Fruit fly (Drosophila melanogaster) whole organism, embryonic: ENCODE results near the gene Sf3b3.

Source experiments
- Ada2b ChIP-seq: fragments of 200-800 bp; sonication (Bioruptor generic); IDR thresholded peaks from 2 replicates; pipeline ENCODE4 v1.3.6; 2022; ENCODE audit warnings: missing biosample characterization, missing genetic modification characterization
- Antp ChIP-seq: fragments of 200-800 bp; sonication (Bioruptor generic); optimal IDR thresholded peaks from 3 replicates; lab custom pipeline; 2016; ENCODE audit warnings: missing biosample characterization, missing genetic modification characterization
- BEAF-32 ChIP-seq: fragments of 200-800 bp; sonication (Bioruptor generic); optimal IDR thresholded peaks from 3 replicates; lab custom pipeline; 2017; ENCODE audit warnings: missing biosample characterization, missing genetic modification characterization, mild to moderate bottlenecking, moderate library complexity, missing genetic modification reagents
- CG10321 ChIP-seq: fragments of 200-800 bp; sonication (Bioruptor generic); IDR thresholded peaks from 2 replicates; pipeline ENCODE4 v1.3.6; 2022; ENCODE audit warnings: missing biosample characterization, missing genetic modification characterization
- CG10654 ChIP-seq: fragments of 200-800 bp; sonication (Bioruptor generic); optimal IDR thresholded peaks from 2 replicates; lab custom pipeline; 2016; ENCODE audit warnings: missing biosample characterization, missing genetic modification characterization
- CG11695 ChIP-seq: fragments of 200-800 bp; sonication (Bioruptor generic); IDR thresholded peaks from 3 replicates; pipeline ENCODE4 v1.3.6; 2022; ENCODE audit warnings: missing biosample characterization, missing genetic modification characterization
- CG11696 ChIP-seq: fragments of 200-800 bp; sonication (Bioruptor generic); IDR thresholded peaks from 2 replicates; pipeline ENCODE4 v1.3.6; 2022; ENCODE audit warnings: missing biosample characterization, missing genetic modification characterization
- CG12104 ChIP-seq: fragments of 200-800 bp; sonication (Bioruptor generic); optimal IDR thresholded peaks from 3 replicates; lab custom pipeline; 2016; ENCODE audit warnings: missing biosample characterization, missing genetic modification characterization
- CG12299 ChIP-seq: fragments of 200-800 bp; sonication (Bioruptor generic); optimal IDR thresholded peaks from 2 replicates; lab custom pipeline; 2018; ENCODE audit warnings: missing biosample characterization, mild to moderate bottlenecking, missing genetic modification characterization
- CG12942 ChIP-seq: fragments of 200-800 bp; sonication (Bioruptor generic); optimal IDR thresholded peaks from 3 replicates; lab custom pipeline; 2016; ENCODE audit warnings: missing biosample characterization, missing genetic modification characterization
- CG13296 ChIP-seq: fragments of 200-800 bp; sonication (Bioruptor generic); optimal IDR thresholded peaks from 3 replicates; lab custom pipeline; 2018; ENCODE audit warnings: missing biosample characterization, mild to moderate bottlenecking, missing genetic modification characterization
- CG14667 ChIP-seq: fragments of 200-800 bp; sonication (Bioruptor generic); IDR thresholded peaks from 2 replicates; pipeline ENCODE4 v1.3.6; 2022; ENCODE audit warnings: missing biosample characterization, missing genetic modification characterization
- CG14860 ChIP-seq: fragments of 200-800 bp; sonication (Bioruptor generic); IDR thresholded peaks from 3 replicates; pipeline ENCODE4 v1.3.6; 2022; ENCODE audit warnings: missing biosample characterization, missing genetic modification characterization; ENCODE audit not compliant: partially characterized antibody
- CG16779 ChIP-seq: fragments of 200-800 bp; sonication (Bioruptor generic); IDR thresholded peaks from 2 replicates; pipeline ENCODE4 v1.3.6; 2022; ENCODE audit warnings: missing biosample characterization, missing genetic modification characterization
- CG16813 ChIP-seq: fragments of 200-800 bp; sonication (Bioruptor generic); IDR thresholded peaks from 3 replicates; pipeline ENCODE4 v1.3.6; 2022; ENCODE audit warnings: missing biosample characterization, missing genetic modification characterization; ENCODE audit not compliant: partially characterized antibody
- CG17361 ChIP-seq: fragments of 200-800 bp; sonication (Bioruptor generic); IDR thresholded peaks from 3 replicates; pipeline ENCODE4 v1.3.6; 2022; ENCODE audit warnings: missing biosample characterization, missing genetic modification characterization
- CG33213 ChIP-seq: fragments of 200-800 bp; sonication (Bioruptor generic); optimal IDR thresholded peaks from 3 replicates; lab custom pipeline; 2016; ENCODE audit warnings: missing biosample characterization, missing genetic modification characterization
- CG43689 ChIP-seq: fragments of 200-800 bp; sonication (Bioruptor generic); IDR thresholded peaks from 2 replicates; pipeline ENCODE4 v1.3.6; 2022; ENCODE audit warnings: missing biosample characterization, missing genetic modification characterization
- CG5953 ChIP-seq: fragments of 200-800 bp; sonication (Bioruptor generic); IDR thresholded peaks from 2 replicates; pipeline ENCODE4 v1.3.6; 2022; ENCODE audit warnings: missing biosample characterization, missing genetic modification characterization
- CG7372 ChIP-seq: fragments of 200-800 bp; sonication (Bioruptor generic); IDR thresholded peaks from 2 replicates; pipeline ENCODE4 v1.3.6; 2022; ENCODE audit warnings: missing biosample characterization, missing genetic modification characterization
- CG7745 ChIP-seq: fragments of 200-800 bp; sonication (Bioruptor generic); optimal IDR thresholded peaks from 2 replicates; lab custom pipeline; 2018; ENCODE audit warnings: missing biosample characterization, mild to moderate bottlenecking, missing genetic modification characterization, moderate library complexity
- Dip3 ChIP-seq: fragments of 200-800 bp; sonication (Bioruptor generic); optimal IDR thresholded peaks from 3 replicates; lab custom pipeline; 2016; ENCODE audit warnings: missing biosample characterization, missing genetic modification characterization
- Dp ChIP-seq: fragments of 200-800 bp; sonication (Bioruptor generic); optimal IDR thresholded peaks from 2 replicates; lab custom pipeline; 2018; ENCODE audit warnings: missing biosample characterization, mild to moderate bottlenecking, missing genetic modification characterization, moderate library complexity
- Elba2 ChIP-seq: fragments of 200-800 bp; sonication (Bioruptor generic); optimal IDR thresholded peaks from 3 replicates; lab custom pipeline; 2016; ENCODE audit warnings: missing biosample characterization, missing genetic modification characterization
- Ets97D ChIP-seq: fragments of 200-800 bp; sonication (Bioruptor generic); optimal IDR thresholded peaks from 3 replicates; lab custom pipeline; 2016; ENCODE audit warnings: missing biosample characterization, missing genetic modification characterization
- Fer2 ChIP-seq: fragments of 200-800 bp; sonication (Bioruptor generic); optimal IDR thresholded peaks from 2 replicates; lab custom pipeline; 2018; ENCODE audit warnings: missing biosample characterization, mild to moderate bottlenecking, missing genetic modification characterization, moderate library complexity
- NC2α ChIP-seq: fragments of 200-800 bp; sonication (Bioruptor generic); optimal IDR thresholded peaks from 2 replicates; lab custom pipeline; 2016; ENCODE audit warnings: missing biosample characterization, missing genetic modification characterization
- NFAT ChIP-seq: fragments of 200-800 bp; sonication (Bioruptor generic); IDR thresholded peaks from 2 replicates; pipeline ENCODE4 v1.3.6; 2022; ENCODE audit warnings: missing biosample characterization, missing genetic modification characterization
- Ravus ChIP-seq: fragments of 200-800 bp; sonication (Bioruptor generic); IDR thresholded peaks from 2 replicates; pipeline ENCODE4 v1.3.6; 2022; ENCODE audit warnings: missing biosample characterization, missing genetic modification characterization
- Sox100B ChIP-seq: fragments of 200-800 bp; sonication (Bioruptor generic); optimal IDR thresholded peaks from 3 replicates; lab custom pipeline; 2018; ENCODE audit warnings: missing biosample characterization, mild to moderate bottlenecking, missing genetic modification characterization
- Stat92E ChIP-seq, 3 experiments: fragments of >200 bp in 2 of 3; fragments of 200-800 bp in 1 of 3; sonication (Bioruptor generic) in 1 of 3; optimal IDR thresholded peaks; 2 replicates each; lab custom pipeline; 2017 to 2019; ENCODE audit warnings: missing biosample characterization in 3 of 3, missing genetic modification characterization in 3 of 3, mild to moderate bottlenecking in 1 of 3, moderate library complexity in 1 of 3
- TFAM ChIP-seq: fragments of 200-800 bp; sonication (Bioruptor generic); optimal IDR thresholded peaks from 2 replicates; lab custom pipeline; 2017; ENCODE audit warnings: missing biosample characterization, missing genetic modification characterization, inconsistent platforms
- abd-A ChIP-seq: fragments of 200-800 bp; sonication (Bioruptor generic); optimal IDR thresholded peaks from 3 replicates; lab custom pipeline; 2019; ENCODE audit warnings: missing biosample characterization, mild to moderate bottlenecking, missing genetic modification characterization, moderate library complexity
- ac ChIP-seq: fragments of 200-800 bp; sonication (Bioruptor generic); optimal IDR thresholded peaks from 3 replicates; lab custom pipeline; 2017; ENCODE audit warnings: missing biosample characterization, mild to moderate bottlenecking, missing genetic modification characterization
- dati ChIP-seq: fragments of 200-800 bp; sonication (Bioruptor generic); IDR thresholded peaks from 2 replicates; pipeline ENCODE4 v1.3.6; 2022; ENCODE audit warnings: missing biosample characterization, missing genetic modification characterization
- gce ChIP-seq: fragments of 200-800 bp; sonication (Bioruptor generic); IDR thresholded peaks from 3 replicates; pipeline ENCODE4 v1.3.6; 2022; ENCODE audit warnings: missing biosample characterization, missing genetic modification characterization
- grau ChIP-seq: fragments of 200-800 bp; optimal IDR thresholded peaks from 3 replicates; lab custom pipeline; 2019; ENCODE audit warnings: missing biosample characterization, mild to moderate bottlenecking, missing genetic modification characterization, moderate library complexity
- h ChIP-seq: fragments of >200 bp; optimal IDR thresholded peaks from 2 replicates; lab custom pipeline; 2017
- ken ChIP-seq: fragments of 200-800 bp; sonication (Bioruptor generic); IDR thresholded peaks from 3 replicates; pipeline ENCODE4 v1.3.6; 2022; ENCODE audit warnings: missing biosample characterization, missing genetic modification characterization
- lbe ChIP-seq: fragments of 200-800 bp; sonication (Bioruptor generic); optimal IDR thresholded peaks from 2 replicates; lab custom pipeline; 2016; ENCODE audit warnings: missing biosample characterization, mild to moderate bottlenecking, missing genetic modification characterization
- repo ChIP-seq: fragments of 200-800 bp; sonication (Bioruptor generic); optimal IDR thresholded peaks from 2 replicates; lab custom pipeline; 2016; ENCODE audit warnings: missing biosample characterization, missing genetic modification characterization
- sisA ChIP-seq: fragments of 200-800 bp; sonication (Bioruptor generic); IDR thresholded peaks from 2 replicates; pipeline ENCODE4 v1.3.6; 2022; ENCODE audit warnings: missing biosample characterization, missing genetic modification characterization
- slbo ChIP-seq: fragments of 200-800 bp; sonication (Bioruptor generic); IDR thresholded peaks from 2 replicates; pipeline ENCODE4 v1.3.6; 2022; ENCODE audit warnings: missing biosample characterization, missing genetic modification characterization
- so ChIP-seq: fragments of 200-800 bp; sonication (Bioruptor generic); IDR thresholded peaks from 3 replicates; pipeline ENCODE4 v1.3.6; 2022; ENCODE audit warnings: missing biosample characterization, missing genetic modification characterization
- sqz ChIP-seq: fragments of 200-800 bp; sonication (Bioruptor generic); optimal IDR thresholded peaks from 3 replicates; lab custom pipeline; 2018; ENCODE audit warnings: missing biosample characterization, mild to moderate bottlenecking, missing genetic modification characterization
- stwl ChIP-seq: fragments of 200-800 bp; sonication (Bioruptor generic); optimal IDR thresholded peaks from 3 replicates; lab custom pipeline; 2018; ENCODE audit warnings: missing biosample characterization, mild to moderate bottlenecking, missing genetic modification characterization, moderate library complexity
- tll ChIP-seq, 2 experiments: fragments of 200-800 bp in 1 of 2; fragments of >200 bp in 1 of 2; sonication (Bioruptor generic) in 1 of 2; optimal IDR thresholded peaks; 2 replicates each; lab custom pipeline; 2017 to 2019; ENCODE audit warnings: missing biosample characterization in 2 of 2, missing genetic modification characterization in 2 of 2, mild to moderate bottlenecking in 1 of 2, moderate library complexity in 1 of 2
- unpg ChIP-seq: fragments of 200-800 bp; sonication (Bioruptor generic); optimal IDR thresholded peaks from 3 replicates; lab custom pipeline; 2018; ENCODE audit warnings: missing biosample characterization, mild to moderate bottlenecking, missing genetic modification characterization, moderate library complexity
- wek ChIP-seq: fragments of 200-800 bp; sonication (Bioruptor generic); optimal IDR thresholded peaks from 3 replicates; lab custom pipeline; 2018; ENCODE audit warnings: missing biosample characterization, mild to moderate bottlenecking, missing genetic modification characterization, moderate library complexity
- z ChIP-seq: fragments of 200-800 bp; sonication (Bioruptor generic); IDR thresholded peaks from 3 replicates; pipeline ENCODE4 v1.3.6; 2022; ENCODE audit warnings: missing biosample characterization, missing genetic modification characterization

Sf3b3 gene

DNA sequence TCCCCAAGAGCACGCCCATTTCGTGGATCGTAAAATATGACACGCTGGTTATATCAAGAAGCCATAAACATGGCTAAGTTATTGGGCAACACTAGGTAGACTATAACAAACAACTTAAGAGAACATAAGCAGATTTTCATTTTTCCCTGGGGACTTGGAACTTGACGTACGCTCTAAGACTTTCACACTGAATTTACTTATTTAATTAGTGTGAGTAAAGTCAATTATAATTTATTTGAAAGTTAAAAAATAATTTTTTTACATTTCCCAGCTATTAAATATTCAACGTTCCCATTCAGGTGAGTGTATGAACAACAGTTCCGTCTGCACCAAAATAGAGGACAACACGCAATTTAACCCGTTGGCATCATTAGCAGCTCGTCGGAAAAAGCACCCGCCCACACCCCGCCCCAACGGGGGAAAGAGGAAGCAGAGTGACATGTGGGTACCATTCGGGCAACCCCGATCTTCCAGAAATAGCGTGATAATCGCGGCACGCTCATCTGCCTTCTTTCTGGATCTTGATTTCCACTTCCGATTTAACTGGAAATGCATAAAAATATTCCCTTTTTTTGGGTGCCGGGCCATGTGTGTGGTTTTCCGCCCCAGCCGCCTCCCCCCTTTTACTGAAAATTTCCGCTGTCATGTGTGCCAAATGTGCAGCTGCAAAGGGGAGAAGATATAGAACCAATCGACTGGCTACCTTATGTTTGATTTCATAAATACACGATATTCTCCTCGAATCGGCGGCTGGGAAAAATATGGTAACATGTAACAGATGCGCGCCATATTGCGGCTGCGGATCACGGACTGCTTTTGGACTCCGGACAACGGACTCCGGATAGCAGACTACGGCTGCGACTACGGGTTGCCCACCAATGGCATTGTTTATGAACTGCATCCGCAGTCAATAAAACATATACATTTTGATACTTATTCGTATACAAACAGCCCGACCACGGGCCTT lies 17.7 kb downstream of the Sf3b3 start (continued):
- TF ChIP-seq CG17361 (GFP tag; lab: Robert Waterston, UW) (no peak), CG10654 (no peak), CG14860 (GFP tag; lab: Robert Waterston, UW) (no peak), unpg (GFP tag; lab: Kevin White, UChicago) (no peak), so (GFP tag; lab: Robert Waterston, UW) (0 out of 3 replicates have a peak, but pooled peaks have one; percentile 51), CG33213 (no peak), grau (tag; lab: Kevin White, UChicago) (peak; percentile 54), h (lab: Kevin White, UChicago) (no peak), ac (no peak), Stat92E (GFP tag; optimal IDR thresholded peaks at IDR 0.05; lab: Kevin White, UChicago) (no peak), Ets97D (GFP tag; lab: Kevin White, UChicago) (no peak), stwl (tag; lab: Kevin White, UChicago) (no peak), CG5953 (no peak), Ada2b (GFP tag; lab: Robert Waterston, UW) (no peak; the same call in 1 of the 2 replicates), CG43689 (GFP tag; lab: Robert Waterston, UW) (no peak), NFAT (no peak), CG12104 (GFP tag; lab: Kevin White, UChicago) (no peak), wek (GFP tag; lab: Kevin White, UChicago) (no peak), NC2α (GFP tag; lab: Kevin White, UChicago) (no peak), CG12299 (tag; lab: Kevin White, UChicago) (no peak), CG10321 (GFP tag; lab: Robert Waterston, UW) (no peak), Ravus (GFP tag; lab: Robert Waterston, UW) (no peak), z (GFP tag; lab: Robert Waterston, UW) (no peak), tll (GFP tag; optimal IDR thresholded peaks at IDR 0.05; lab: Kevin White, UChicago) (no peak), sisA (GFP tag; lab: Robert Waterston, UW) (no peak), CG16813 (no peak), CG16779 (GFP tag; lab: Robert Waterston, UW) (no peak), Dip3 (GFP tag; lab: Kevin White, UChicago) (no peak), CG11695 (peak; percentile 39; the same call in 1 of the 3 replicates), CG12942 (GFP tag; lab: Kevin White, UChicago) (no peak), lbe (no peak), slbo (GFP tag; lab: Robert Waterston, UW) (peak; percentile 56), BEAF-32 (no peak), CG14667 (GFP tag; lab: Robert Waterston, UW) (no peak), Elba2 (no peak), CG7745 (tag; lab: Kevin White, UChicago) (no peak), Dp (GFP tag; lab: Kevin White, UChicago) (no peak), repo (GFP tag; lab: Kevin White, UChicago) (no peak), gce (GFP tag; lab: Robert Waterston, UW) (no peak; the same call in 2 of the 3 replicates), TFAM (GFP tag; lab: Kevin White, UChicago) (no peak), ken (GFP tag; lab: Robert Waterston, UW) (no peak), Sox100B (GFP tag; lab: Kevin White, UChicago) (peak; percentile 35), CG13296 (GFP tag; lab: Kevin White, UChicago) (no peak), abd-A (tag; lab: Kevin White, UChicago) (no peak), CG7372 (GFP tag; lab: Robert Waterston, UW) (no peak; the same call in 1 of the 2 replicates), CG11696 (GFP tag; lab: Robert Waterston, UW) (no peak), Antp (GFP tag; lab: Kevin White, UChicago) (no peak), dati (GFP tag; lab: Robert Waterston, UW) (no peak), Fer2 (no peak), sqz (GFP tag; lab: Kevin White, UChicago) (no peak)
